Worm (Caenorhabditis elegans) whole organism, L2 larva: ENCODE data around the gene T03F6.6.

ENCODE experiments used
- R02D3.7 ChIP-seq: fragments of 150-350 bp; optimal IDR thresholded peaks from 2 replicates; lab custom pipeline; 2014; ENCODE audit warnings: missing biosample characterization, missing genetic modification characterization
- Y55F3AM.14 ChIP-seq: fragments of 200-800 bp; sonication (Bioruptor generic); optimal IDR thresholded peaks from 2 replicates; lab custom pipeline; 2018; ENCODE audit warnings: mild to moderate bottlenecking, missing genetic modification characterization, missing compliant biosample characterization
- ZK546.5 ChIP-seq: sonication (generic microtip); optimal IDR thresholded peaks from 2 replicates; lab custom pipeline; 2017; ENCODE audit warnings: missing biosample characterization, missing genetic modification characterization
- ama-1 ChIP-seq: fragments of 150-350 bp; optimal IDR thresholded peaks from 2 replicates; lab custom pipeline; 2018; ENCODE audit warnings: inconsistent platforms
- blmp-1 ChIP-seq: sonication (generic microtip); optimal IDR thresholded peaks from 2 replicates; lab custom pipeline; 2017; ENCODE audit warnings: missing genetic modification characterization, mild to moderate bottlenecking, missing compliant biosample characterization, antibody characterized with exemption, moderate library complexity; ENCODE audit not compliant: insufficient read depth
- fos-1 ChIP-seq: fragments of 150-350 bp; optimal IDR thresholded peaks from 2 replicates; lab custom pipeline; 2014; ENCODE audit warnings: missing biosample characterization, missing genetic modification characterization
- gmeb-1 ChIP-seq: fragments of 150-350 bp; optimal IDR thresholded peaks from 2 replicates; lab custom pipeline; 2014; ENCODE audit warnings: missing biosample characterization, missing genetic modification characterization
- nhr-11 ChIP-seq: fragments of 150-350 bp; optimal IDR thresholded peaks from 2 replicates; lab custom pipeline; 2014; ENCODE audit warnings: missing biosample characterization, missing genetic modification characterization
- nhr-21 ChIP-seq: fragments of 150-350 bp; optimal IDR thresholded peaks from 2 replicates; lab custom pipeline; 2014; ENCODE audit warnings: missing biosample characterization, missing genetic modification characterization
- nhr-6 ChIP-seq: fragments of 150-350 bp; optimal IDR thresholded peaks from 2 replicates; lab custom pipeline; 2014; ENCODE audit warnings: missing biosample characterization, missing genetic modification characterization
- skn-1 ChIP-seq: sonication (generic microtip); optimal IDR thresholded peaks from 2 replicates; lab custom pipeline; 2017; ENCODE audit warnings: missing biosample characterization, missing genetic modification characterization
- snpc-4 ChIP-seq: fragments of 150-350 bp; optimal IDR thresholded peaks from 2 replicates; lab custom pipeline; 2014; ENCODE audit warnings: missing biosample characterization, missing genetic modification characterization
- unc-55 ChIP-seq: fragments of 150-350 bp; sonication (generic microtip); optimal IDR thresholded peaks from 3 replicates; lab custom pipeline; 2014; ENCODE audit warnings: missing biosample characterization, missing genetic modification reagents, missing genetic modification characterization
- ztf-11 ChIP-seq: sonication (generic microtip); optimal IDR thresholded peaks from 2 replicates; lab custom pipeline; 2017; ENCODE audit warnings: missing biosample characterization, missing genetic modification characterization

- no peak for TF ChIP-seq nhr-21 (tag; lab: Kevin White, UChicago)
- no peak for TF ChIP-seq nhr-11
- TF ChIP-seq gmeb-1: no peak
- no peak for TF ChIP-seq Y55F3AM.14 (GFP tag; lab: Kevin White, UChicago)
- TF ChIP-seq skn-1 (tag; lab: Kevin White, UChicago): no peak
- TF ChIP-seq ZK546.5 (tag; lab: Kevin White, UChicago): no peak
- TF ChIP-seq ztf-11 (tag; lab: Kevin White, UChicago): no peak
- TF ChIP-seq snpc-4 (tag; lab: Kevin White, UChicago): no peak
- no peak for TF ChIP-seq fos-1
- no peak for TF ChIP-seq ama-1 (lab: Kevin White, UChicago)
- no peak for TF ChIP-seq nhr-6
- TF ChIP-seq blmp-1 (tag; lab: Kevin White, UChicago): no peak
- TF ChIP-seq R02D3.7 (tag; lab: Kevin White, UChicago): no peak
- no peak for TF ChIP-seq unc-55 (GFP tag; lab: Kevin White, UChicago)
These were observed 51.2 kb downstream of the T03F6.6 start for ce11 chrIII:13328911-13329310.
